Worm (Caenorhabditis elegans) whole organism, L4/young adult: ENCODE data around the gene srxa-15.

Experiments
- dao-5 ChIP-seq: sonication (generic microtip); optimal IDR thresholded peaks from 2 replicates; lab custom pipeline; 2016; ENCODE audit warnings: missing genotype, missing genetic modification characterization, moderate library complexity, missing compliant biosample characterization
- him-1 ChIP-seq: sonication (generic microtip); optimal IDR thresholded peaks from 2 replicates; lab custom pipeline; 2016; ENCODE audit warnings: missing genotype, missing genetic modification reagents, missing genetic modification characterization, missing compliant biosample characterization

DNA sequence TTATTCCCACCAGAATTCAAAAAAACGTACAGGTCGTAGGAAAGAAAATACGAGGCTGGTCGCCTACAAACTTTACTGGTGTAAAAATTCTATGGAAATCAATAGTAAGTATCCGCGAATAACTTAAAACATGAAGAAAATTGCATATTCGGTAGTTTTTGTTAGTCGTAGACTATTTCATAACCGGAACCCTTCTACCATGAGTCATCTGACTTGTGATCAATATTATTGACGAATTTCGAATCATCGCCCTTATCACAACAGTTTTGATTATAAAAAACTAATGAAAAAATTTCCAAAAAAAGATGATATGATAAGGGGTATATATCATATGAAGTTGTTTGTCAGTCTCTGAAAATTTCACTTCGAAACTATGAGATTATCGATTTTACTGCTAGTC is 18.0 kb downstream of the srxa-15 start, which contains the start of gene W01F3.2:
- no peak for TF ChIP-seq him-1 (tag; lab: Kevin White, UChicago)
- TF ChIP-seq dao-5 (tag; lab: Kevin White, UChicago) = no peak
